Worm (Caenorhabditis elegans): Measurements from ENCODE around the gene T05C1.1.

DNA sequence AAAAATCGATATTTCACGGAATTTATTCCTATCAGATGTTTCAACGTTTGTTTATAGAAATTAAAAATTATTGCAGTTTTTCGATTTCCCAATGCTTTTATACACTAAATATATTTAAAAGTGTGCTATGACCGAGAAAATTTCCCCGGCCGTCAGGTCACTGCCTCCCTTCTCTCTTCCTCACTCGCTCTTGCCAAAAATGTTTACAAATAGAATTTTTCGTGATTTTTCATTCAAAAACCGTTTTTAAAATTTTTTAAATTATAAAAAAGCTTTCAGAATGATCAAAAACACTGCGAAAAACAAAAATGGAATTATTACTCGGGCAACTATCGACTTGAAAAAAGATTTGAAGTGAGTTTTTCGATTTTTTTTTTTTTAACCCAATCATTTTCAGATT lies 17.6 kb upstream of the T05C1.1 start, which contains the start of the genes T12C9.7 and vps-18:
- TF ChIP-seq zag-1 (tag; optimal IDR thresholded peaks at IDR 0.05) (no peak), sma-9 (GFP tag; optimal IDR thresholded peaks at IDR 0.05) (no peak), sma-9 (tag; optimal IDR thresholded peaks at IDR 0.05) (no peak), ZK546.5 (tag; optimal IDR thresholded peaks at IDR 0.05) (no peak), dmd-4 (tag; optimal IDR thresholded peaks at IDR 0.05) (no peak), snpc-4 (tag; optimal IDR thresholded peaks at IDR 0.05) (no peak), unc-55 (GFP tag; optimal IDR thresholded peaks at IDR 0.05) (no peak), fos-1 (tag; optimal IDR thresholded peaks at IDR 0.05) (no peak), Y55F3AM.14 (GFP tag; optimal IDR thresholded peaks at IDR 0.05) (no peak), lsy-2 (tag; optimal IDR thresholded peaks at IDR 0.05) (no peak), nhr-77 (tag; optimal IDR thresholded peaks at IDR 0.05) (no peak), blmp-1 (tag; optimal IDR thresholded peaks at IDR 0.05; ENCODE audit: insufficient read depth) (no peak), F13H6.1 (tag; optimal IDR thresholded peaks at IDR 0.05) (no peak), mab-5 (tag; optimal IDR thresholded peaks at IDR 0.05) (no peak)

Measured in whole organism, L2 larva.